Fruit fly (Drosophila melanogaster) whole organism, embryonic: Measurements from ENCODE around the gene CG6254.

Source experiments
- Atf6 ChIP-seq: fragments of 200-800 bp; sonication (Bioruptor generic); IDR thresholded peaks from 2 replicates; pipeline ENCODE4 v1.3.6; 2022; ENCODE audit warnings: missing biosample characterization, missing genetic modification characterization
- CG12104 ChIP-seq: fragments of 200-800 bp; sonication (Bioruptor generic); optimal IDR thresholded peaks from 3 replicates; lab custom pipeline; 2016; ENCODE audit warnings: missing biosample characterization, missing genetic modification characterization
- CG1233 ChIP-seq: fragments of 200-800 bp; sonication (Bioruptor generic); optimal IDR thresholded peaks from 4 replicates; lab custom pipeline; 2018; ENCODE audit warnings: missing biosample characterization, mild to moderate bottlenecking, missing genetic modification characterization
- CG13296 ChIP-seq: fragments of 200-800 bp; sonication (Bioruptor generic); optimal IDR thresholded peaks from 3 replicates; lab custom pipeline; 2018; ENCODE audit warnings: missing biosample characterization, mild to moderate bottlenecking, missing genetic modification characterization
- CG13424 ChIP-seq: fragments of 200-800 bp; sonication (Bioruptor generic); optimal IDR thresholded peaks from 2 replicates; lab custom pipeline; 2019; ENCODE audit warnings: missing biosample characterization, mild to moderate bottlenecking, missing genetic modification characterization, moderate library complexity
- CG14667 ChIP-seq: fragments of 200-800 bp; sonication (Bioruptor generic); IDR thresholded peaks from 2 replicates; pipeline ENCODE4 v1.3.6; 2022; ENCODE audit warnings: missing biosample characterization, missing genetic modification characterization
- CG15073 ChIP-seq: fragments of 200-800 bp; sonication (Bioruptor generic); optimal IDR thresholded peaks from 2 replicates; lab custom pipeline; 2016; ENCODE audit warnings: missing biosample characterization, missing genetic modification characterization
- CG15601 ChIP-seq: fragments of 200-800 bp; sonication (Bioruptor generic); optimal IDR thresholded peaks from 3 replicates; lab custom pipeline; 2019; ENCODE audit warnings: missing biosample characterization, mild to moderate bottlenecking, missing genetic modification characterization, moderate library complexity
- CG2116 ChIP-seq: fragments of 200-800 bp; sonication (Bioruptor generic); optimal IDR thresholded peaks from 3 replicates; lab custom pipeline; 2018; ENCODE audit warnings: missing biosample characterization, mild to moderate bottlenecking, missing genetic modification characterization
- CG30020 ChIP-seq: fragments of 200-800 bp; optimal IDR thresholded peaks from 2 replicates; lab custom pipeline; 2019; ENCODE audit warnings: missing biosample characterization, mild to moderate bottlenecking, missing genetic modification characterization, moderate library complexity
- CG31365 ChIP-seq: fragments of 200-800 bp; sonication (Bioruptor generic); optimal IDR thresholded peaks from 2 replicates; lab custom pipeline; 2018; ENCODE audit warnings: missing biosample characterization, mild to moderate bottlenecking, missing genetic modification characterization
- CG3407 ChIP-seq: fragments of 200-800 bp; sonication (Bioruptor generic); optimal IDR thresholded peaks from 2 replicates; lab custom pipeline; 2018; ENCODE audit warnings: missing biosample characterization, mild to moderate bottlenecking, missing genetic modification characterization
- CG3726 ChIP-seq: fragments of 200-800 bp; sonication (Bioruptor generic); IDR thresholded peaks from 3 replicates; pipeline ENCODE4, ENCODE4 v1.3.6; 2022; ENCODE audit warnings: missing biosample characterization, missing genetic modification characterization
- CG4617 ChIP-seq: fragments of 200-800 bp; sonication (Bioruptor generic); optimal IDR thresholded peaks from 3 replicates; lab custom pipeline; 2016; ENCODE audit warnings: missing biosample characterization, missing genetic modification characterization, borderline replicate concordance
- CG6175 ChIP-seq: fragments of 200-800 bp; sonication (Bioruptor generic); IDR thresholded peaks from 3 replicates; pipeline ENCODE4 v1.3.6; 2022; ENCODE audit warnings: missing biosample characterization, missing genetic modification characterization
- CG7786 ChIP-seq: fragments of 200-800 bp; sonication (Bioruptor generic); optimal IDR thresholded peaks from 2 replicates; lab custom pipeline; 2016; ENCODE audit warnings: missing biosample characterization, missing genetic modification characterization
- CG8281 ChIP-seq: fragments of 200-800 bp; sonication (Bioruptor generic); optimal IDR thresholded peaks from 2 replicates; lab custom pipeline; 2018; ENCODE audit warnings: missing biosample characterization, mild to moderate bottlenecking, missing genetic modification characterization, moderate library complexity
- CG8765 ChIP-seq: fragments of 200-800 bp; sonication (Bioruptor generic); IDR thresholded peaks from 2 replicates; pipeline ENCODE4 v1.3.6; 2022; ENCODE audit warnings: missing biosample characterization, missing genetic modification characterization
- CG9817 ChIP-seq: fragments of 200-800 bp; sonication (Bioruptor generic); optimal IDR thresholded peaks from 2 replicates; lab custom pipeline; 2018; ENCODE audit warnings: missing biosample characterization, mild to moderate bottlenecking, missing genetic modification characterization, moderate library complexity
- CG9876 ChIP-seq: fragments of 200-800 bp; sonication (Bioruptor generic); optimal IDR thresholded peaks from 2 replicates; lab custom pipeline; 2016; ENCODE audit warnings: missing biosample characterization, missing genetic modification characterization
- Chrac-16 ChIP-seq: fragments of 200-800 bp; sonication (Bioruptor generic); optimal IDR thresholded peaks from 3 replicates; lab custom pipeline; 2016; ENCODE audit warnings: missing biosample characterization, missing genetic modification characterization
- Elba2 ChIP-seq: fragments of 200-800 bp; sonication (Bioruptor generic); optimal IDR thresholded peaks from 3 replicates; lab custom pipeline; 2016; ENCODE audit warnings: missing biosample characterization, missing genetic modification characterization
- H15 ChIP-seq: fragments of 200-800 bp; sonication (Bioruptor generic); IDR thresholded peaks from 3 replicates; pipeline ENCODE4 v1.3.6; 2022; ENCODE audit warnings: missing biosample characterization, missing genetic modification characterization
- Lpt ChIP-seq: fragments of >200 bp; optimal IDR thresholded peaks from 2 replicates; lab custom pipeline; 2018; ENCODE audit warnings: missing biosample characterization, missing genetic modification characterization
- Max ChIP-seq: fragments of 200-800 bp; sonication (Bioruptor generic); optimal IDR thresholded peaks from 2 replicates; lab custom pipeline; 2016; ENCODE audit warnings: missing biosample characterization, mild to moderate bottlenecking, missing genetic modification characterization
- Myb ChIP-seq: fragments of 200-800 bp; sonication (Bioruptor generic); optimal IDR thresholded peaks from 2 replicates; lab custom pipeline; 2016; ENCODE audit warnings: missing biosample characterization, missing genetic modification characterization
- Optix ChIP-seq: fragments of 200-800 bp; sonication (Bioruptor generic); IDR thresholded peaks from 3 replicates; pipeline ENCODE4 v1.3.6; 2022; ENCODE audit warnings: missing biosample characterization, missing genetic modification characterization
- Sry-δ ChIP-seq: fragments of 200-800 bp; sonication (Bioruptor generic); optimal IDR thresholded peaks from 2 replicates; lab custom pipeline; 2016; ENCODE audit warnings: missing biosample characterization, missing genetic modification characterization
- ac ChIP-seq: fragments of 200-800 bp; sonication (Bioruptor generic); optimal IDR thresholded peaks from 3 replicates; lab custom pipeline; 2017; ENCODE audit warnings: missing biosample characterization, mild to moderate bottlenecking, missing genetic modification characterization
- bcd ChIP-seq: fragments of 200-800 bp; sonication (Bioruptor generic); optimal IDR thresholded peaks from 2 replicates; lab custom pipeline; 2017; ENCODE audit warnings: missing biosample characterization, mild to moderate bottlenecking, missing genetic modification characterization
- bsh ChIP-seq, 2 experiments: fragments of 200-800 bp; sonication (Bioruptor generic); optimal IDR thresholded peaks; 2 replicates each; lab custom pipeline; 2017 to 2018; ENCODE audit warnings: mild to moderate bottlenecking in 2 of 2, missing biosample characterization in 2 of 2, missing genetic modification characterization in 2 of 2, moderate library complexity in 1 of 2
- cg ChIP-seq: fragments of 200-800 bp; sonication (Bioruptor generic); optimal IDR thresholded peaks from 3 replicates; lab custom pipeline; 2019; ENCODE audit warnings: missing biosample characterization, mild to moderate bottlenecking, missing genetic modification characterization, moderate library complexity
- chinmo ChIP-seq: fragments of 200-800 bp; sonication (Bioruptor generic); IDR thresholded peaks from 4 replicates; pipeline ENCODE4 v1.3.6; 2022; ENCODE audit warnings: missing biosample characterization, missing genetic modification characterization; ENCODE audit not compliant: partially characterized antibody
- corto ChIP-seq: fragments of 200-800 bp; sonication (Bioruptor generic); optimal IDR thresholded peaks from 2 replicates; lab custom pipeline; 2016; ENCODE audit warnings: missing biosample characterization, mild to moderate bottlenecking, missing genetic modification characterization, moderate library complexity
- crc ChIP-seq: fragments of 200-800 bp; sonication (Bioruptor generic); optimal IDR thresholded peaks from 2 replicates; lab custom pipeline; 2016; ENCODE audit warnings: missing biosample characterization, missing genetic modification characterization
- crol ChIP-seq: fragments of 200-800 bp; sonication (Bioruptor generic); IDR thresholded peaks from 2 replicates; pipeline ENCODE4 v1.3.6; 2022; ENCODE audit warnings: missing biosample characterization, missing genetic modification characterization
- ems ChIP-seq: fragments of 200-800 bp; sonication (Bioruptor generic); optimal IDR thresholded peaks from 3 replicates; lab custom pipeline; 2016; ENCODE audit warnings: missing biosample characterization, missing genetic modification characterization
- ftz-f1 ChIP-seq: fragments of 200-800 bp; sonication (Bioruptor generic); optimal IDR thresholded peaks from 2 replicates; lab custom pipeline; 2016; ENCODE audit warnings: missing biosample characterization, missing genetic modification characterization
- ham ChIP-seq: fragments of 200-800 bp; sonication (Bioruptor generic); IDR thresholded peaks from 2 replicates; pipeline ENCODE4 v1.3.6; 2022; ENCODE audit warnings: missing biosample characterization, missing genetic modification characterization
- hb ChIP-seq: fragments of 200-800 bp; sonication (Bioruptor generic); IDR thresholded peaks from 3 replicates; pipeline ENCODE4 v1.3.6; 2022; ENCODE audit warnings: missing biosample characterization, missing genetic modification characterization; ENCODE audit not compliant: partially characterized antibody
- hbn ChIP-seq: fragments of 200-800 bp; sonication (Bioruptor generic); IDR thresholded peaks from 2 replicates; pipeline ENCODE4 v1.3.6; 2022; ENCODE audit warnings: missing biosample characterization, missing genetic modification characterization; ENCODE audit not compliant: partially characterized antibody
- hth ChIP-seq: fragments of >200 bp; optimal IDR thresholded peaks from 2 replicates; lab custom pipeline; 2017; ENCODE audit warnings: inconsistent platforms
- klu ChIP-seq: fragments of 200-800 bp; sonication (Bioruptor generic); IDR thresholded peaks from 2 replicates; pipeline ENCODE4 v1.3.6; 2022; ENCODE audit warnings: missing biosample characterization, missing genetic modification characterization
- lbe ChIP-seq: fragments of 200-800 bp; sonication (Bioruptor generic); optimal IDR thresholded peaks from 2 replicates; lab custom pipeline; 2016; ENCODE audit warnings: missing biosample characterization, mild to moderate bottlenecking, missing genetic modification characterization
- p53 ChIP-seq: fragments of 200-800 bp; sonication (Bioruptor generic); optimal IDR thresholded peaks from 2 replicates; lab custom pipeline; 2016; ENCODE audit warnings: missing biosample characterization, missing genetic modification characterization
- psq ChIP-seq: fragments of 200-800 bp; sonication (Bioruptor generic); optimal IDR thresholded peaks from 2 replicates; lab custom pipeline; 2017; ENCODE audit warnings: missing biosample characterization, missing genetic modification characterization
- ranshi ChIP-seq: fragments of 200-800 bp; sonication (Bioruptor generic); IDR thresholded peaks from 2 replicates; pipeline ENCODE4 v1.3.6; 2022; ENCODE audit warnings: missing biosample characterization, missing genetic modification characterization
- sens-2 ChIP-seq: fragments of 200-800 bp; sonication (Bioruptor generic); IDR thresholded peaks from 2 replicates; pipeline ENCODE4 v1.3.6; 2022; ENCODE audit warnings: missing biosample characterization, missing genetic modification characterization
- so ChIP-seq: fragments of 200-800 bp; sonication (Bioruptor generic); IDR thresholded peaks from 3 replicates; pipeline ENCODE4 v1.3.6; 2022; ENCODE audit warnings: missing biosample characterization, missing genetic modification characterization
- sqz ChIP-seq: fragments of 200-800 bp; sonication (Bioruptor generic); optimal IDR thresholded peaks from 3 replicates; lab custom pipeline; 2018; ENCODE audit warnings: missing biosample characterization, mild to moderate bottlenecking, missing genetic modification characterization
- ssp ChIP-seq: fragments of 200-800 bp; sonication (Bioruptor generic); IDR thresholded peaks from 2 replicates; pipeline ENCODE4 v1.3.6; 2022; ENCODE audit warnings: missing biosample characterization, missing genetic modification characterization
- stwl ChIP-seq: fragments of 200-800 bp; sonication (Bioruptor generic); optimal IDR thresholded peaks from 3 replicates; lab custom pipeline; 2018; ENCODE audit warnings: missing biosample characterization, mild to moderate bottlenecking, missing genetic modification characterization, moderate library complexity
- twi ChIP-seq: fragments of 200-800 bp; optimal IDR thresholded peaks from 2 replicates; lab custom pipeline; 2019; ENCODE audit warnings: missing biosample characterization, mild to moderate bottlenecking, missing genetic modification characterization, moderate library complexity

Gene CG6254

DNA sequence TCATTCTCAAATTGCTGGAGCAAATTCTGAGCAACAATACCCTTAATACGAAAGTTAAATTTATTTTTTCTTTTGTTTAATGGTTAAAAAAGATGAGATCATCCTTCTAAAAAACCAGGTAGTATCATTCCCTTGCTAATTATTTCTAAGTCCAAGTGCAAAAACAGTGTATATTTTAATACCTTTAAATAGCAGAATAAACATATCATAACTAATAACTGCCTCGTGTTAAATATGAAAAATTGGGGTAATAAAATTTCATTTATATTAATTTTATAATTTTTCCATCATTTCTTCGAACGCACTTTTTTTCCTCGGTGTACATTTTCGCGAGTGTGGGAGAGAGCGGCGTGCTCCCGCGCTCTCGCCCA lies 49.3 kb downstream of the CG6254 start (continued):
- TF ChIP-seq lbe (GFP tag; lab: Kevin White, UChicago) (no peak), p53 (GFP tag; lab: Kevin White, UChicago) (no peak), psq (GFP tag; lab: Kevin White, UChicago) (no peak), Chrac-16 (GFP tag; lab: Kevin White, UChicago) (no peak), CG31365 (tag; lab: Kevin White, UChicago) (no peak), ssp (GFP tag; lab: Robert Waterston, UW) (no peak), CG13424 (peak; percentile 7), stwl (tag; lab: Kevin White, UChicago) (no peak), CG3726 (GFP tag; lab: Robert Waterston, UW) (no peak), hth (no peak), Atf6 (GFP tag; lab: Robert Waterston, UW) (no peak), hb (GFP tag; lab: Robert Waterston, UW) (no peak), CG7786 (GFP tag; lab: Kevin White, UChicago) (no peak), bsh (GFP tag; optimal IDR thresholded peaks at IDR 0.05; lab: Kevin White, UChicago) (peak in 1 of 2 experiments; percentile 37), cg (GFP tag; lab: Kevin White, UChicago) (no peak), bcd (GFP tag; lab: Kevin White, UChicago) (peak; percentile 24), Max (GFP tag; lab: Kevin White, UChicago) (no peak), CG13296 (GFP tag; lab: Kevin White, UChicago) (no peak), Sry-δ (GFP tag; lab: Kevin White, UChicago) (no peak), twi (tag; lab: Kevin White, UChicago) (no peak), CG15073 (GFP tag; lab: Kevin White, UChicago) (no peak), CG14667 (GFP tag; lab: Robert Waterston, UW) (no peak), Optix (GFP tag; lab: Robert Waterston, UW) (no peak), CG9817 (tag; lab: Kevin White, UChicago) (no peak), CG3407 (GFP tag; lab: Kevin White, UChicago) (no peak), CG8765 (no peak), CG30020 (tag; lab: Kevin White, UChicago) (no peak), Lpt (GFP tag; lab: Kevin White, UChicago) (no peak), crol (GFP tag; lab: Robert Waterston, UW) (no peak), H15 (GFP tag; lab: Robert Waterston, UW) (no peak), CG8281 (tag; lab: Kevin White, UChicago) (no peak), chinmo (GFP tag; lab: Robert Waterston, UW) (no peak), Elba2 (GFP tag; lab: Kevin White, UChicago) (no peak), hbn (GFP tag; lab: Robert Waterston, UW) (no peak), CG1233 (GFP tag; lab: Kevin White, UChicago) (no peak), CG4617 (GFP tag; lab: Kevin White, UChicago) (no peak), ftz-f1 (GFP tag; lab: Kevin White, UChicago) (no peak), corto (GFP tag; lab: Kevin White, UChicago) (no peak), CG2116 (GFP tag; lab: Kevin White, UChicago) (no peak), ham (GFP tag; lab: Robert Waterston, UW) (no peak), sqz (GFP tag; lab: Kevin White, UChicago) (no peak), ac (no peak), CG12104 (GFP tag; lab: Kevin White, UChicago) (no peak), CG9876 (GFP tag; lab: Kevin White, UChicago) (no peak), CG6175 (GFP tag; lab: Robert Waterston, UW) (no peak), ranshi (GFP tag; lab: Robert Waterston, UW) (0 out of 2 replicates have a peak, but pooled peaks have one; percentile 22), sens-2 (no peak), Myb (GFP tag; lab: Kevin White, UChicago) (no peak), ems (GFP tag; lab: Kevin White, UChicago) (no peak), crc (GFP tag; lab: Kevin White, UChicago) (no peak), so (GFP tag; lab: Robert Waterston, UW) (no peak), CG15601 (no peak), klu (GFP tag; lab: Robert Waterston, UW) (no peak)
